Worm (Caenorhabditis elegans) whole organism, late embryonic: Measurements from ENCODE around the gene T13F2.2.

ENCODE experiments used
- ama-1 ChIP-seq: fragments of 150-350 bp; optimal IDR thresholded peaks from 2 replicates; lab custom pipeline; 2014
- dve-1 ChIP-seq: sonication (generic microtip); optimal IDR thresholded peaks from 2 replicates; lab custom pipeline; 2017; ENCODE audit warnings: antibody characterized with exemption, mild to moderate bottlenecking, missing genetic modification characterization, missing compliant biosample characterization
- elt-2 ChIP-seq: sonication (generic microtip); optimal IDR thresholded peaks from 2 replicates; lab custom pipeline; 2016; ENCODE audit warnings: missing genetic modification reagents, missing genetic modification characterization, missing compliant biosample characterization
- fkh-10 ChIP-seq: fragments of 150-350 bp; optimal IDR thresholded peaks from 2 replicates; lab custom pipeline; 2014; ENCODE audit warnings: missing biosample characterization, missing genetic modification reagents, missing genetic modification characterization
- sox-4 ChIP-seq: sonication (generic microtip); optimal IDR thresholded peaks from 2 replicates; lab custom pipeline; 2017; ENCODE audit warnings: mild to moderate bottlenecking, missing genetic modification characterization, inconsistent platforms, missing compliant biosample characterization

DNA sequence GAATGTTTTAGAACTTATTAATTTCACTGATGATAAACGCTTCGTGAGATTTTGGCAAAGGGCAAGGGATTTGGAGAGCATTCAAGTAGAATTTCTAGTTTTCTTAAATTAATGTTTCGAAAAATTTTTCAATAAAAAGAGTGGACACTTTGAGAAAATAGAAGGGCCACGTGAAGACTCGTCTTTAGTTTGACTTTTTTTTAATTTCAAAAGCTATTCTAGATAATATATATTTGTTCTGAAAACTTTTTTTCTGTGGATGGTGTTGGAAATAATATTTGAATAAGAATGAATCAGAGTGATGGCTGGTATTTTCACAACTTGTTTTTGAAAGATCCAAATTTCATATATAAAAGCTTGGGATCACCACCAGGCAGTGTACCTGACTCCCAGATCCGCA, 48.8 kb downstream of the T13F2.2 start, which contains the start of gene C28D4.8:
- no peak for TF ChIP-seq fkh-10 (GFP tag; lab: Kevin White, UChicago)
- TF ChIP-seq elt-2 (tag; lab: Kevin White, UChicago) = no peak
- TF ChIP-seq dve-1 = no peak
- TF ChIP-seq sox-4 (tag; lab: Kevin White, UChicago) = no peak
- TF ChIP-seq ama-1 (lab: Kevin White, UChicago) = no peak
